Worm (Caenorhabditis elegans) whole organism, L2 larva: ENCODE measurements around the gene C10F3.7.

ENCODE experiments used
- C34F6.9 ChIP-seq: fragments of 150-350 bp; optimal IDR thresholded peaks from 2 replicates; lab custom pipeline; 2014; ENCODE audit warnings: missing biosample characterization, missing genetic modification characterization
- F13H6.1 ChIP-seq: sonication (generic microtip); optimal IDR thresholded peaks from 2 replicates; lab custom pipeline; 2016; ENCODE audit warnings: missing genetic modification characterization, missing compliant biosample characterization
- R02D3.7 ChIP-seq: fragments of 150-350 bp; optimal IDR thresholded peaks from 2 replicates; lab custom pipeline; 2014; ENCODE audit warnings: missing biosample characterization, missing genetic modification characterization
- Y55F3AM.14 ChIP-seq: fragments of 200-800 bp; sonication (Bioruptor generic); optimal IDR thresholded peaks from 2 replicates; lab custom pipeline; 2018; ENCODE audit warnings: mild to moderate bottlenecking, missing genetic modification characterization, missing compliant biosample characterization
- ZK546.5 ChIP-seq: sonication (generic microtip); optimal IDR thresholded peaks from 2 replicates; lab custom pipeline; 2017; ENCODE audit warnings: missing biosample characterization, missing genetic modification characterization
- alr-1 ChIP-seq: fragments of 150-350 bp; optimal IDR thresholded peaks from 2 replicates; lab custom pipeline; 2014; ENCODE audit warnings: missing biosample characterization, missing genetic modification characterization
- aly-2 ChIP-seq: fragments of 150-350 bp; optimal IDR thresholded peaks from 2 replicates; lab custom pipeline; 2014; ENCODE audit warnings: missing biosample characterization, missing genetic modification characterization
- ama-1 ChIP-seq: fragments of 150-350 bp; optimal IDR thresholded peaks from 2 replicates; lab custom pipeline; 2018; ENCODE audit warnings: inconsistent platforms
- blmp-1 ChIP-seq: sonication (generic microtip); optimal IDR thresholded peaks from 2 replicates; lab custom pipeline; 2017; ENCODE audit warnings: missing genetic modification characterization, mild to moderate bottlenecking, missing compliant biosample characterization, antibody characterized with exemption, moderate library complexity; ENCODE audit not compliant: insufficient read depth
- ceh-16 ChIP-seq: fragments of 150-350 bp; optimal IDR thresholded peaks from 2 replicates; lab custom pipeline; 2014; ENCODE audit warnings: missing biosample characterization, missing genetic modification characterization
- ceh-82 ChIP-seq: fragments of 150-350 bp; optimal IDR thresholded peaks from 2 replicates; lab custom pipeline; 2014; ENCODE audit warnings: missing biosample characterization, missing genetic modification characterization
- crh-2 ChIP-seq: sonication (generic microtip); optimal IDR thresholded peaks from 2 replicates; lab custom pipeline; 2017; ENCODE audit warnings: missing biosample characterization, missing genetic modification characterization
- dmd-4 ChIP-seq: sonication (generic microtip); optimal IDR thresholded peaks from 2 replicates; lab custom pipeline; 2017; ENCODE audit warnings: missing biosample characterization, missing genetic modification characterization
- egl-27 ChIP-seq: sonication (generic microtip); optimal IDR thresholded peaks from 3 replicates; lab custom pipeline; 2017; ENCODE audit warnings: missing biosample characterization, missing genetic modification reagents, missing genetic modification characterization
- elt-1 ChIP-seq: fragments of 150-350 bp; optimal IDR thresholded peaks from 2 replicates; lab custom pipeline; 2014; ENCODE audit warnings: missing biosample characterization, missing genetic modification characterization
- elt-3 ChIP-seq: sonication (generic microtip); optimal IDR thresholded peaks from 2 replicates; lab custom pipeline; 2017; ENCODE audit warnings: missing biosample characterization, missing genetic modification characterization
- fos-1 ChIP-seq: fragments of 150-350 bp; optimal IDR thresholded peaks from 2 replicates; lab custom pipeline; 2014; ENCODE audit warnings: missing biosample characterization, missing genetic modification characterization
- gmeb-1 ChIP-seq: fragments of 150-350 bp; optimal IDR thresholded peaks from 2 replicates; lab custom pipeline; 2014; ENCODE audit warnings: missing biosample characterization, missing genetic modification characterization
- lin-11 ChIP-seq: fragments of 150-350 bp; sonication (generic microtip); optimal IDR thresholded peaks from 2 replicates; lab custom pipeline; 2014; ENCODE audit warnings: missing biosample characterization, missing genetic modification characterization, inconsistent platforms, mixed read lengths
- lin-13 ChIP-seq: fragments of 150-350 bp; optimal IDR thresholded peaks from 2 replicates; lab custom pipeline; 2014; ENCODE audit warnings: missing biosample characterization, missing genetic modification reagents, missing genetic modification characterization
- lin-39 ChIP-seq: fragments of 150-350 bp; optimal IDR thresholded peaks from 2 replicates; lab custom pipeline; 2014; ENCODE audit warnings: missing biosample characterization, missing genetic modification reagents, missing genetic modification characterization
- lsy-2 ChIP-seq, 2 experiments: fragments of 150-350 bp in 1 of 2; sonication (generic microtip) in 1 of 2; optimal IDR thresholded peaks; 2 replicates each; lab custom pipeline; 2014 to 2017; ENCODE audit warnings: missing biosample characterization in 2 of 2, missing genetic modification characterization in 2 of 2
- mab-5 ChIP-seq: fragments of 150-350 bp; optimal IDR thresholded peaks from 2 replicates; lab custom pipeline; 2014; ENCODE audit warnings: missing biosample characterization, missing genetic modification characterization
- mbf-1 ChIP-seq: sonication (generic microtip); optimal IDR thresholded peaks from 2 replicates; lab custom pipeline; 2017; ENCODE audit warnings: missing biosample characterization, missing genetic modification characterization
- mdl-1 ChIP-seq, 2 experiments: fragments of 150-350 bp in 1 of 2; sonication (generic microtip) in 1 of 2; optimal IDR thresholded peaks; 2 replicates each; lab custom pipeline; 2017; ENCODE audit warnings: missing biosample characterization in 2 of 2, missing genetic modification characterization in 2 of 2
- nhr-10 ChIP-seq: sonication (generic microtip); optimal IDR thresholded peaks from 2 replicates; lab custom pipeline; 2017; ENCODE audit warnings: missing biosample characterization, missing genetic modification characterization
- nhr-11 ChIP-seq: fragments of 150-350 bp; optimal IDR thresholded peaks from 2 replicates; lab custom pipeline; 2014; ENCODE audit warnings: missing biosample characterization, missing genetic modification characterization
- nhr-12 ChIP-seq: fragments of 150-350 bp; optimal IDR thresholded peaks from 2 replicates; lab custom pipeline; 2014; ENCODE audit warnings: missing biosample characterization, missing genetic modification characterization
- nhr-129 ChIP-seq: fragments of 150-350 bp; optimal IDR thresholded peaks from 2 replicates; lab custom pipeline; 2014; ENCODE audit warnings: missing biosample characterization, missing genetic modification characterization
- nhr-21 ChIP-seq: fragments of 150-350 bp; optimal IDR thresholded peaks from 2 replicates; lab custom pipeline; 2014; ENCODE audit warnings: missing biosample characterization, missing genetic modification characterization
- nhr-23 ChIP-seq: fragments of 150-350 bp; optimal IDR thresholded peaks from 2 replicates; lab custom pipeline; 2014; ENCODE audit warnings: missing biosample characterization, missing genetic modification reagents, missing genetic modification characterization
- nhr-237 ChIP-seq: fragments of 150-350 bp; optimal IDR thresholded peaks from 2 replicates; lab custom pipeline; 2014; ENCODE audit warnings: missing biosample characterization, missing genetic modification characterization
- nhr-25 ChIP-seq: fragments of 150-350 bp; sonication (generic microtip); optimal IDR thresholded peaks from 3 replicates; lab custom pipeline; 2014; ENCODE audit warnings: missing biosample characterization, missing genetic modification characterization
- nhr-6 ChIP-seq: fragments of 150-350 bp; optimal IDR thresholded peaks from 2 replicates; lab custom pipeline; 2014; ENCODE audit warnings: missing biosample characterization, missing genetic modification characterization
- nhr-77 ChIP-seq: fragments of 150-350 bp; optimal IDR thresholded peaks from 2 replicates; lab custom pipeline; 2014; ENCODE audit warnings: missing biosample characterization, missing genetic modification characterization
- peb-1 ChIP-seq: fragments of 150-350 bp; optimal IDR thresholded peaks from 2 replicates; lab custom pipeline; 2014; ENCODE audit warnings: missing biosample characterization, missing genetic modification characterization
- sem-4 ChIP-seq: fragments of 150-350 bp; optimal IDR thresholded peaks from 2 replicates; lab custom pipeline; 2014; ENCODE audit warnings: missing biosample characterization, missing genetic modification reagents, missing genetic modification characterization
- skn-1 ChIP-seq: sonication (generic microtip); optimal IDR thresholded peaks from 2 replicates; lab custom pipeline; 2017; ENCODE audit warnings: missing biosample characterization, missing genetic modification characterization
- sma-3 ChIP-seq: sonication (generic microtip); optimal IDR thresholded peaks from 2 replicates; lab custom pipeline; 2016; ENCODE audit warnings: missing genetic modification reagents, missing genetic modification characterization, missing compliant biosample characterization
- sma-9 ChIP-seq, 2 experiments: fragments of 150-350 bp in 1 of 2; sonication (generic microtip) in 1 of 2; optimal IDR thresholded peaks; 2 replicates each; lab custom pipeline; 2014 to 2016; ENCODE audit warnings: missing genetic modification characterization in 2 of 2, mild to moderate bottlenecking in 1 of 2, missing biosample characterization in 1 of 2, missing compliant biosample characterization in 1 of 2, missing genetic modification reagents in 1 of 2, moderate library complexity in 1 of 2
- snpc-4 ChIP-seq: fragments of 150-350 bp; optimal IDR thresholded peaks from 2 replicates; lab custom pipeline; 2014; ENCODE audit warnings: missing biosample characterization, missing genetic modification characterization
- unc-39 ChIP-seq: fragments of 150-350 bp; optimal IDR thresholded peaks from 2 replicates; lab custom pipeline; 2014; ENCODE audit warnings: missing biosample characterization, missing genetic modification characterization
- unc-55 ChIP-seq: fragments of 150-350 bp; sonication (generic microtip); optimal IDR thresholded peaks from 3 replicates; lab custom pipeline; 2014; ENCODE audit warnings: missing biosample characterization, missing genetic modification reagents, missing genetic modification characterization
- unc-62 ChIP-seq: fragments of 150-350 bp; optimal IDR thresholded peaks from 2 replicates; lab custom pipeline; 2014; ENCODE audit warnings: missing biosample characterization, missing genetic modification reagents, missing genetic modification characterization
- zag-1 ChIP-seq: fragments of 150-350 bp; optimal IDR thresholded peaks from 2 replicates; lab custom pipeline; 2014; ENCODE audit warnings: missing biosample characterization, missing genetic modification characterization
- ztf-1 ChIP-seq: fragments of 200-800 bp; sonication (Bioruptor generic); conservative IDR thresholded peaks from 2 replicates; pipeline ENCODE4 v1.3.6; 2022; ENCODE audit warnings: missing genetic modification characterization, missing compliant biosample characterization
- ztf-11 ChIP-seq: sonication (generic microtip); optimal IDR thresholded peaks from 2 replicates; lab custom pipeline; 2017; ENCODE audit warnings: missing biosample characterization, missing genetic modification characterization
- ztf-4 ChIP-seq: fragments of 150-350 bp; optimal IDR thresholded peaks from 2 replicates; lab custom pipeline; 2014; ENCODE audit warnings: missing biosample characterization, missing genetic modification characterization

C10F3.7 gene

DNA sequence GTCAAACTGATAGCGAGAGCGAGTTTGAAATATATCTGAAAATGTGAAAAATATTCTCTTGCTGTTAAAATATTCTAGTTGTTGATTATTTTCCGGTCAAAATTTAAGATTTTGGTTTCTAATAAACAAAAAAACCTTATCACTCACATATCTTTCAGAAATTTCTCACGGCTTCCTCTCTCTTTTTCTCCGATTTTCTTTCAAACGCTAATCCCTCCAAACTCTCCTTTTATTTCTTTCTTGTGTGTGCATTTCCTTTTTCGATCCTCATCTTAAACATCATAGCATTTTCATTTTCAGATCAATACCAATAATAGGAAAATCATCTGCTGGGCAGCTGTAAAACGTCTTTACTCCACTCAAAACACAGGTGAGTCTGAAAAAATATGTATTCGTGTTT is 16.6 kb upstream of the C10F3.7 start, which contains the start of gene fos-1:
TSS of gene fos-1 (plus strand) at position 301 of the 400 bp plus-strand sequence.
- TF ChIP-seq skn-1 (tag; lab: Kevin White, UChicago), result no peak
- TF ChIP-seq nhr-6 (tag; lab: Kevin White, UChicago), result no peak
- TF ChIP-seq nhr-11 (tag; lab: Kevin White, UChicago), result no peak
- TF ChIP-seq ztf-1 (GFP tag; lab: Robert Waterston, UW), result no peak
- TF ChIP-seq unc-55 (GFP tag; lab: Kevin White, UChicago), result no peak
- TF ChIP-seq mab-5 (tag; lab: Kevin White, UChicago), result no peak
- TF ChIP-seq lsy-2 (tag; optimal IDR thresholded peaks at IDR 0.05; lab: Kevin White, UChicago), result no peak
- no peak for TF ChIP-seq ceh-82 (tag; lab: Kevin White, UChicago)
- TF ChIP-seq F13H6.1, result no peak
- TF ChIP-seq sem-4 (tag; lab: Kevin White, UChicago), result no peak
- TF ChIP-seq peb-1 (tag; lab: Kevin White, UChicago), result no peak
- no peak for TF ChIP-seq snpc-4 (tag; lab: Kevin White, UChicago)
- TF ChIP-seq ztf-4, result no peak
- TF ChIP-seq unc-62, result no peak
- TF ChIP-seq aly-2 (tag; lab: Kevin White, UChicago), result no peak
- TF ChIP-seq egl-27 (tag; lab: Kevin White, UChicago), result no peak
- TF ChIP-seq lin-13 (GFP tag; lab: Kevin White, UChicago), result no peak
- TF ChIP-seq alr-1 (tag; lab: Kevin White, UChicago), result no peak
- no peak for TF ChIP-seq lin-11 (tag; lab: Kevin White, UChicago)

DNA sequence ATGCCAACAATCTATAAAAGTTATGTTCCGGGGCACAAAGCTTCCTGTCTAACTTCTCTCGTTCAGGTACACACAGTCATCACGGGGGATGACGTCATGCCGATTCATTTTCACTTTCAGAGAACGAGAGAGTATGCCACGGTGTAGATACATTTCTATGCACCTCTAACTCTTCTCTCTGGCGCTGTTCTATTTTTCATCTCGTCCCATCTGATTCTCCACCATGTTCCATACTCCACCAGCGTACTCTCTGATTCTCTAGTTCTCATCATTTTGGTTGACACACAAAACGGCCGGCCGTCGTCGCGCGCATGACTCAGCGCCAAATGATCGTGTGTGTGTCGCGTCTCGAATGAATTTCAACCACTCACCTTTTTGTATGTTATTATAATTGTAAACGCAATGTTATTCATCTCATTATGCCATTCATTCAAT is 13.7 kb upstream of the C10F3.7 start:
- TF ChIP-seq ztf-1 (GFP tag; lab: Robert Waterston, UW) (no peak), alr-1 (tag; lab: Kevin White, UChicago) (peak; percentile 55), skn-1 (tag; lab: Kevin White, UChicago) (no peak), egl-27 (tag; lab: Kevin White, UChicago) (peak; percentile 95), aly-2 (tag; lab: Kevin White, UChicago) (no peak), ceh-82 (tag; lab: Kevin White, UChicago) (peak; percentile 7), C34F6.9 (tag; lab: Kevin White, UChicago) (peak; percentile 95), elt-1 (tag; lab: Kevin White, UChicago) (no peak), nhr-77 (tag; lab: Kevin White, UChicago) (peak; percentile 71), nhr-23 (tag; lab: Kevin White, UChicago) (no peak), crh-2 (peak; percentile 98), Y55F3AM.14 (GFP tag; lab: Kevin White, UChicago) (peak; percentile 92), lin-39 (tag; lab: Kevin White, UChicago) (no peak), ztf-4 (peak; percentile 97), R02D3.7 (tag; lab: Kevin White, UChicago) (no peak), zag-1 (tag; lab: Kevin White, UChicago) (no peak), sem-4 (tag; lab: Kevin White, UChicago) (peak; percentile 82), unc-39 (tag; lab: Kevin White, UChicago) (no peak), blmp-1 (tag; lab: Kevin White, UChicago) (peak; percentile 100), mbf-1 (no peak), ama-1 (lab: Kevin White, UChicago) (no peak), mab-5 (tag; lab: Kevin White, UChicago) (no peak), gmeb-1 (peak; percentile 72), F13H6.1 (peak; percentile 97), sma-3 (peak; percentile 97), unc-55 (GFP tag; lab: Kevin White, UChicago) (peak; percentile 90), elt-3 (tag; lab: Kevin White, UChicago) (no peak), peb-1 (tag; lab: Kevin White, UChicago) (peak; percentile 32), nhr-237 (tag; lab: Kevin White, UChicago) (no peak), unc-62 (peak; percentile 91), nhr-21 (tag; lab: Kevin White, UChicago) (peak; percentile 96), nhr-10 (tag; lab: Kevin White, UChicago) (peak; percentile 61), nhr-129 (tag; lab: Kevin White, UChicago) (peak; percentile 96), lin-11 (tag; lab: Kevin White, UChicago) (peak; percentile 67), fos-1 (tag; lab: Kevin White, UChicago) (no peak), dmd-4 (no peak), nhr-6 (tag; lab: Kevin White, UChicago) (peak; percentile 97), lsy-2 (tag; optimal IDR thresholded peaks at IDR 0.05; lab: Kevin White, UChicago) (peak; percentile 73 to 91), nhr-11 (tag; lab: Kevin White, UChicago) (peak; percentile 9), sma-9 (GFP tag; optimal IDR thresholded peaks at IDR 0.05; lab: Kevin White, UChicago) (peak; percentile 99), sma-9 (tag; optimal IDR thresholded peaks at IDR 0.05; lab: Kevin White, UChicago) (no peak), nhr-25 (tag; lab: Kevin White, UChicago) (peak; percentile 95), ZK546.5 (tag; lab: Kevin White, UChicago) (no peak), lin-13 (GFP tag; lab: Kevin White, UChicago) (peak; percentile 67), nhr-12 (tag; lab: Kevin White, UChicago) (peak; percentile 10), ztf-11 (no peak), mdl-1 (tag; optimal IDR thresholded peaks at IDR 0.05; lab: Kevin White, UChicago) (peak; percentile 83 to 87), ceh-16 (tag; lab: Kevin White, UChicago) (peak; percentile 80), snpc-4 (tag; lab: Kevin White, UChicago) (peak; percentile 62)
